Worm (Caenorhabditis elegans) whole organism, L4 larva: ENCODE results near the gene bli-2.

Source experiments
- F49E8.2 ChIP-seq: sonication (generic microtip); optimal IDR thresholded peaks from 2 replicates; lab custom pipeline; 2016; ENCODE audit warnings: missing compliant biosample characterization, mild to moderate bottlenecking, missing genetic modification characterization, borderline replicate concordance
- T26A8.4 ChIP-seq: fragments of 200-800 bp; sonication (Bioruptor generic); IDR thresholded peaks from 2 replicates; pipeline ENCODE4 v1.3.6; 2022; ENCODE audit warnings: missing genetic modification characterization, missing compliant biosample characterization
- Y5F2A.4 ChIP-seq: fragments of 200-800 bp; sonication (Bioruptor generic); optimal IDR thresholded peaks from 2 replicates; lab custom pipeline; 2018; ENCODE audit warnings: mild to moderate bottlenecking, missing genetic modification characterization, missing compliant biosample characterization
- ZK546.5 ChIP-seq, 2 experiments: sonication (generic microtip); optimal IDR thresholded peaks; 2 replicates each; lab custom pipeline; 2017; ENCODE audit warnings: missing biosample characterization in 2 of 2, missing genetic modification characterization in 2 of 2
- aly-2 ChIP-seq: sonication (generic microtip); optimal IDR thresholded peaks from 2 replicates; lab custom pipeline; 2018; ENCODE audit warnings: missing biosample characterization, missing genetic modification characterization
- ama-1 ChIP-seq: fragments of 150-350 bp; optimal IDR thresholded peaks from 2 replicates; lab custom pipeline; 2014; ENCODE audit warnings: inconsistent platforms, mixed read lengths
- ceh-20 ChIP-seq: fragments of 200-800 bp; sonication (Bioruptor generic); IDR thresholded peaks from 2 replicates; pipeline ENCODE4 v1.3.6; 2022; ENCODE audit warnings: missing genetic modification reagents, missing genetic modification characterization, missing compliant biosample characterization
- ctbp-1 ChIP-seq: fragments of 200-800 bp; sonication (Bioruptor generic); IDR thresholded peaks from 2 replicates; pipeline ENCODE4 v1.3.6; 2022; ENCODE audit warnings: missing genetic modification reagents, missing genetic modification characterization, missing compliant biosample characterization
- daf-12 ChIP-seq: fragments of 150-350 bp; optimal IDR thresholded peaks from 2 replicates; lab custom pipeline; 2014; ENCODE audit warnings: missing biosample characterization, missing genetic modification reagents, missing genetic modification characterization
- daf-16 ChIP-seq, 3 experiments: sonication (generic microtip); optimal IDR thresholded peaks; 2 replicates each; lab custom pipeline; 2016 to 2017; ENCODE audit warnings: missing genetic modification characterization in 3 of 3, missing genetic modification reagents in 3 of 3, mild to moderate bottlenecking in 2 of 3, missing compliant biosample characterization in 2 of 3, missing biosample characterization in 1 of 3, moderate library complexity in 1 of 3
- daf-8 ChIP-seq: fragments of 200-800 bp; sonication (Bioruptor generic); IDR thresholded peaks from 2 replicates; pipeline ENCODE4 v1.3.6; 2022; ENCODE audit warnings: missing genetic modification characterization, missing compliant biosample characterization
- dmd-6 ChIP-seq: fragments of 200-800 bp; sonication (Bioruptor generic); IDR thresholded peaks from 2 replicates; pipeline ENCODE4 v1.3.6; 2022; ENCODE audit warnings: missing genetic modification reagents, missing genetic modification characterization, missing compliant biosample characterization
- dmd-8 ChIP-seq: fragments of 200-800 bp; sonication (Bioruptor generic); IDR thresholded peaks from 2 replicates; pipeline ENCODE4 v1.3.6; 2022; ENCODE audit warnings: missing genetic modification characterization, missing compliant biosample characterization
- dmd-9 ChIP-seq: fragments of 200-800 bp; sonication (Bioruptor generic); IDR thresholded peaks from 2 replicates; pipeline ENCODE4 v1.3.6; 2022; ENCODE audit warnings: missing genetic modification reagents, missing genetic modification characterization, missing compliant biosample characterization
- dpl-1 ChIP-seq: fragments of 150-350 bp; optimal IDR thresholded peaks from 2 replicates; lab custom pipeline; 2014; ENCODE audit warnings: missing biosample characterization, missing genetic modification reagents, missing genetic modification characterization
- dve-1 ChIP-seq: sonication (generic microtip); optimal IDR thresholded peaks from 2 replicates; lab custom pipeline; 2017; ENCODE audit warnings: antibody characterized with exemption, mild to moderate bottlenecking, missing genetic modification characterization, missing compliant biosample characterization; ENCODE audit not compliant: insufficient read depth
- egl-43 ChIP-seq: fragments of 200-800 bp; sonication (Bioruptor generic); IDR thresholded peaks from 2 replicates; pipeline ENCODE4 v1.3.6; 2022; ENCODE audit warnings: missing genetic modification reagents, missing genetic modification characterization, missing compliant biosample characterization
- fkh-10 ChIP-seq: fragments of 150-350 bp; optimal IDR thresholded peaks from 2 replicates; lab custom pipeline; 2014; ENCODE audit warnings: missing biosample characterization, missing genetic modification reagents, missing genetic modification characterization
- fos-1 ChIP-seq: fragments of 150-350 bp; optimal IDR thresholded peaks from 2 replicates; lab custom pipeline; 2014; ENCODE audit warnings: missing biosample characterization, missing genetic modification characterization
- hif-1 ChIP-seq, 2 experiments: sonication (generic microtip); optimal IDR thresholded peaks; 2 replicates each; lab custom pipeline; 2016 to 2017; ENCODE audit warnings: missing compliant biosample characterization in 2 of 2, missing genetic modification characterization in 2 of 2, missing genetic modification reagents in 2 of 2, missing genotype in 2 of 2, mild to moderate bottlenecking in 1 of 2
- hlh-11 ChIP-seq: fragments of 200-800 bp; sonication (Bioruptor generic); optimal IDR thresholded peaks from 2 replicates; lab custom pipeline; 2018; ENCODE audit warnings: mild to moderate bottlenecking, missing genetic modification characterization, missing compliant biosample characterization
- hlh-30 ChIP-seq: sonication (generic microtip); optimal IDR thresholded peaks from 2 replicates; lab custom pipeline; 2017; ENCODE audit warnings: antibody characterized with exemption, mild to moderate bottlenecking, missing genetic modification characterization, missing compliant biosample characterization; ENCODE audit not compliant: insufficient read depth
- lin-1 ChIP-seq: fragments of 200-800 bp; sonication (Bioruptor generic); IDR thresholded peaks from 2 replicates; pipeline ENCODE4 v1.3.6; 2022; ENCODE audit warnings: missing genetic modification reagents, missing genetic modification characterization, missing compliant biosample characterization
- lin-15B ChIP-seq: fragments of 150-350 bp; sonication (generic microtip); optimal IDR thresholded peaks from 3 replicates; lab custom pipeline; 2014; ENCODE audit warnings: missing biosample characterization, missing genetic modification characterization
- lin-29 ChIP-seq: fragments of 200-800 bp; sonication (Bioruptor generic); IDR thresholded peaks from 2 replicates; pipeline ENCODE4 v1.3.6; 2022; ENCODE audit warnings: missing genetic modification reagents, missing genetic modification characterization, missing compliant biosample characterization
- lin-39 ChIP-seq: fragments of 150-350 bp; optimal IDR thresholded peaks from 2 replicates; lab custom pipeline; 2014; ENCODE audit warnings: missing biosample characterization, missing genetic modification reagents, missing genetic modification characterization
- madf-5 ChIP-seq, 2 experiments: fragments of 200-800 bp; sonication (Bioruptor generic); IDR thresholded peaks; 2 replicates each; pipeline ENCODE4 v1.3.6; 2022; ENCODE audit warnings: missing compliant biosample characterization in 2 of 2, missing genetic modification characterization in 2 of 2
- mes-2 ChIP-seq: sonication (generic microtip); optimal IDR thresholded peaks from 2 replicates; lab custom pipeline; 2016; ENCODE audit warnings: missing genotype, mild to moderate bottlenecking, missing genetic modification characterization, missing compliant biosample characterization; ENCODE audit not compliant: poor library complexity, severe bottlenecking
- mxl-3 ChIP-seq: fragments of 200-800 bp; sonication (Bioruptor generic); optimal IDR thresholded peaks from 2 replicates; lab custom pipeline; 2018; ENCODE audit warnings: mild to moderate bottlenecking, missing genetic modification characterization, missing compliant biosample characterization
- nhr-10 ChIP-seq: fragments of 150-350 bp; optimal IDR thresholded peaks from 2 replicates; lab custom pipeline; 2014; ENCODE audit warnings: missing biosample characterization, missing genetic modification characterization
- nhr-102 ChIP-seq: sonication (generic microtip); optimal IDR thresholded peaks from 2 replicates; lab custom pipeline; 2016; ENCODE audit warnings: mild to moderate bottlenecking, missing genetic modification characterization, moderate library complexity, missing compliant biosample characterization
- nhr-11 ChIP-seq: fragments of 150-350 bp; optimal IDR thresholded peaks from 2 replicates; lab custom pipeline; 2014; ENCODE audit warnings: missing biosample characterization, missing genetic modification characterization
- nhr-25 ChIP-seq: sonication (generic microtip); optimal IDR thresholded peaks from 2 replicates; lab custom pipeline; 2017; ENCODE audit warnings: missing genetic modification characterization, mild to moderate bottlenecking, missing compliant biosample characterization, antibody characterized with exemption, moderate library complexity, borderline replicate concordance; ENCODE audit not compliant: insufficient read depth
- nhr-28 ChIP-seq: fragments of 150-350 bp; optimal IDR thresholded peaks from 2 replicates; lab custom pipeline; 2014; ENCODE audit warnings: missing biosample characterization, missing genetic modification characterization
- nhr-48 ChIP-seq: sonication (generic microtip); optimal IDR thresholded peaks from 2 replicates; lab custom pipeline; 2016; ENCODE audit warnings: mild to moderate bottlenecking, missing genetic modification characterization, missing compliant biosample characterization
- pha-4 ChIP-seq, 2 experiments: fragments of 150-350 bp in 1 of 2; fragments of 200-800 bp in 1 of 2; sonication (Bioruptor generic) in 1 of 2; IDR thresholded peaks in 1 of 2; optimal IDR thresholded peaks in 1 of 2; 2 replicates each; pipeline versions ENCODE4 v1.3.6 to Lab custom; 2014 to 2022; ENCODE audit warnings: missing genetic modification characterization in 2 of 2, missing genetic modification reagents in 2 of 2, missing biosample characterization in 1 of 2, missing compliant biosample characterization in 1 of 2
- rbr-2 ChIP-seq: sonication (generic microtip); optimal IDR thresholded peaks from 2 replicates; lab custom pipeline; 2016; ENCODE audit warnings: missing genotype, missing genetic modification characterization, missing compliant biosample characterization
- set-16 ChIP-seq: fragments of 200-800 bp; sonication (Bioruptor generic); IDR thresholded peaks from 2 replicates; pipeline ENCODE4 v1.3.6; 2022; ENCODE audit warnings: missing genetic modification reagents, missing genetic modification characterization, missing compliant biosample characterization
- skn-1 ChIP-seq: fragments of 150-350 bp; optimal IDR thresholded peaks from 2 replicates; lab custom pipeline; 2014; ENCODE audit warnings: missing biosample characterization, missing genetic modification characterization
- snpc-4 ChIP-seq: fragments of 150-350 bp; optimal IDR thresholded peaks from 2 replicates; lab custom pipeline; 2014; ENCODE audit warnings: missing biosample characterization, missing genetic modification characterization
- spr-1 ChIP-seq: sonication (generic microtip); optimal IDR thresholded peaks from 2 replicates; lab custom pipeline; 2016; ENCODE audit warnings: mild to moderate bottlenecking, missing genetic modification characterization, missing compliant biosample characterization
- tag-97 ChIP-seq: fragments of 200-800 bp; sonication (Bioruptor generic); IDR thresholded peaks from 2 replicates; pipeline ENCODE4 v1.3.6; 2022; ENCODE audit warnings: missing genetic modification characterization, missing compliant biosample characterization
- tra-1 ChIP-seq: fragments of 200-800 bp; sonication (Bioruptor generic); IDR thresholded peaks from 2 replicates; pipeline ENCODE4 v1.3.6; 2022; ENCODE audit warnings: missing genetic modification reagents, missing genetic modification characterization, missing compliant biosample characterization
- vab-7 ChIP-seq: fragments of 200-800 bp; sonication (Bioruptor generic); IDR thresholded peaks from 2 replicates; pipeline ENCODE4 v1.3.6; 2022; ENCODE audit warnings: missing genetic modification reagents, missing genetic modification characterization, missing compliant biosample characterization
- zfp-2 ChIP-seq: sonication (generic microtip); optimal IDR thresholded peaks from 2 replicates; lab custom pipeline; 2016; ENCODE audit warnings: mild to moderate bottlenecking, missing genetic modification characterization, missing compliant biosample characterization
- zfp-3 ChIP-seq: fragments of 200-800 bp; sonication (Bioruptor generic); conservative IDR thresholded peaks from 2 replicates; pipeline ENCODE4 v1.3.6; 2022; ENCODE audit warnings: missing genetic modification reagents, missing genetic modification characterization, missing compliant biosample characterization
- zip-2 ChIP-seq: fragments of 150-350 bp; optimal IDR thresholded peaks from 2 replicates; lab custom pipeline; 2014; ENCODE audit warnings: missing biosample characterization, missing genetic modification characterization
- ztf-7 ChIP-seq: fragments of 150-350 bp; optimal IDR thresholded peaks from 2 replicates; lab custom pipeline; 2014; ENCODE audit warnings: missing biosample characterization, missing genetic modification characterization

The bli-2 gene

ce11 chrII:5652334-5652733 is at the start of gene bli-2:
TSS of gene bli-2 (minus strand) at chrII:5652434.
- no peak for TF ChIP-seq aly-2
- TF ChIP-seq hif-1 (tag; optimal IDR thresholded peaks at IDR 0.05; lab: Kevin White, UChicago) = no peak
- TF ChIP-seq nhr-11 = no peak
- no peak for TF ChIP-seq dmd-9 (GFP tag; lab: Robert Waterston, UW)
- no peak for TF ChIP-seq nhr-102 (tag; lab: Kevin White, UChicago)

ce11 chrII:5701485-5701884 is 49.3 kb upstream of the bli-2 start:
- TF ChIP-seq dmd-6 (GFP tag; lab: Robert Waterston, UW) = peak; percentile 43
- TF ChIP-seq nhr-25 (tag; lab: Kevin White, UChicago) = peak; percentile 35
- no peak for TF ChIP-seq ZK546.5 (tag; optimal IDR thresholded peaks at IDR 0.05; lab: Kevin White, UChicago)
- TF ChIP-seq tag-97 (GFP tag; lab: Robert Waterston, UW) = no peak
- no peak for TF ChIP-seq egl-43
- TF ChIP-seq ama-1 = peak; percentile 95
- TF ChIP-seq ctbp-1 (GFP tag; lab: Robert Waterston, UW) = 0 out of 2 replicates have a peak, but pooled peaks have one; percentile 53
- no peak for TF ChIP-seq nhr-48
- TF ChIP-seq ztf-7 (tag; lab: Kevin White, UChicago) = peak; percentile 27
- TF ChIP-seq hif-1 (tag; optimal IDR thresholded peaks at IDR 0.05; lab: Kevin White, UChicago) = no peak
- peak; percentile 94 for TF ChIP-seq snpc-4 (tag; lab: Kevin White, UChicago)
- TF ChIP-seq nhr-11 = peak; percentile 0
- TF ChIP-seq mxl-3 (GFP tag; lab: Kevin White, UChicago) = no peak
- TF ChIP-seq pha-4 (GFP tag; IDR thresholded peaks at IDR 0.05; lab: Robert Waterston, UW) = no peak
- TF ChIP-seq pha-4 (tag; optimal IDR thresholded peaks at IDR 0.05; lab: Kevin White, UChicago) = no peak
- TF ChIP-seq dpl-1 (GFP tag; lab: Kevin White, UChicago) = peak; percentile 31
- TF ChIP-seq F49E8.2 = peak; percentile 21
- TF ChIP-seq vab-7 = no peak
- no peak for TF ChIP-seq lin-39 (tag; lab: Kevin White, UChicago)
- TF ChIP-seq T26A8.4 (GFP tag; lab: Robert Waterston, UW) = peak; percentile 78
- TF ChIP-seq zfp-2 (tag; lab: Kevin White, UChicago) = no peak
- no peak for TF ChIP-seq lin-29
- peak; percentile 19 for TF ChIP-seq lin-15B (tag; lab: Kevin White, UChicago)
- TF ChIP-seq hlh-11 (tag; lab: Kevin White, UChicago) = peak; percentile 64
- TF ChIP-seq zip-2 (tag; lab: Kevin White, UChicago) = no peak
- TF ChIP-seq tra-1 (GFP tag; lab: Robert Waterston, UW) = no peak
- no peak for TF ChIP-seq madf-5 (GFP tag; IDR thresholded peaks at IDR 0.05; lab: Robert Waterston, UW)
- TF ChIP-seq lin-1 (GFP tag; lab: Robert Waterston, UW) = 0 out of 2 replicates have a peak, but pooled peaks have one; percentile 16
- no peak for TF ChIP-seq fos-1 (tag; lab: Kevin White, UChicago)
- peak; percentile 87 for TF ChIP-seq dve-1 (tag; lab: Kevin White, UChicago)
- peak; percentile 86 for TF ChIP-seq hlh-30
- no peak for TF ChIP-seq daf-8
- TF ChIP-seq fkh-10 (GFP tag; lab: Kevin White, UChicago) = no peak
- no peak for TF ChIP-seq aly-2
- TF ChIP-seq nhr-10 (tag; lab: Kevin White, UChicago) = no peak
- no peak for TF ChIP-seq ceh-20 (GFP tag; lab: Robert Waterston, UW)
- no peak for TF ChIP-seq daf-16 (GFP tag; optimal IDR thresholded peaks at IDR 0.05; lab: Kevin White, UChicago)
- peak; percentile 60 for TF ChIP-seq daf-16 (tag; optimal IDR thresholded peaks at IDR 0.05; lab: Kevin White, UChicago)
- peak; percentile 59 for TF ChIP-seq rbr-2 (tag; lab: Kevin White, UChicago)
- TF ChIP-seq Y5F2A.4 = no peak
- no peak for TF ChIP-seq dmd-8
- no peak for TF ChIP-seq skn-1 (tag; lab: Kevin White, UChicago)
- peak; percentile 11 for TF ChIP-seq nhr-28 (tag; lab: Kevin White, UChicago)
- TF ChIP-seq spr-1 (tag; lab: Kevin White, UChicago) = peak; percentile 21
- TF ChIP-seq zfp-3 (GFP tag; lab: Robert Waterston, UW) = no peak
- TF ChIP-seq set-16 = no peak
- no peak for TF ChIP-seq daf-12
- peak; percentile 77 for TF ChIP-seq mes-2 (tag; lab: Kevin White, UChicago)
